Fruit fly (Drosophila melanogaster) whole organism, wandering third instar larva: ENCODE results near the gene CG2909.

Experiments
- HLH106 ChIP-seq: fragments of 200-800 bp; optimal IDR thresholded peaks from 3 replicates; lab custom pipeline; 2019; ENCODE audit warnings: missing biosample characterization, mild to moderate bottlenecking, missing genetic modification characterization, moderate library complexity
- Hr78 ChIP-seq: fragments of >200 bp; optimal IDR thresholded peaks from 2 replicates; lab custom pipeline; 2017; ENCODE audit warnings: missing biosample characterization, missing genetic modification characterization
- Mio ChIP-seq: sonication (Bioruptor generic); optimal IDR thresholded peaks from 2 replicates; lab custom pipeline; 2016; ENCODE audit warnings: missing biosample characterization, missing genetic modification characterization
- Sp1 ChIP-seq: fragments of 200-800 bp; sonication (Bioruptor generic); optimal IDR thresholded peaks from 3 replicates; lab custom pipeline; 2019; ENCODE audit warnings: missing biosample characterization, mild to moderate bottlenecking, missing genetic modification characterization, moderate library complexity
- ey ChIP-seq: fragments of 200-800 bp; sonication (Bioruptor generic); optimal IDR thresholded peaks from 2 replicates; lab custom pipeline; 2016; ENCODE audit warnings: missing biosample characterization, missing genetic modification characterization
- pan ChIP-seq: fragments of >200 bp; optimal IDR thresholded peaks from 2 replicates; lab custom pipeline; 2017
- rgr ChIP-seq: fragments of 200-800 bp; sonication (Bioruptor generic); optimal IDR thresholded peaks from 3 replicates; lab custom pipeline; 2016; ENCODE audit warnings: missing biosample characterization, mild to moderate bottlenecking, missing genetic modification characterization
- woc ChIP-seq: sonication (Bioruptor generic); optimal IDR thresholded peaks from 2 replicates; lab custom pipeline; 2016; ENCODE audit warnings: missing biosample characterization, mild to moderate bottlenecking, missing genetic modification characterization

- no peak for TF ChIP-seq ey (GFP tag; lab: Kevin White, UChicago)
- no peak for TF ChIP-seq Mio (GFP tag; lab: Kevin White, UChicago)
- TF ChIP-seq rgr (GFP tag; lab: Kevin White, UChicago): no peak
- TF ChIP-seq HLH106 (tag; lab: Kevin White, UChicago): no peak
- no peak for TF ChIP-seq woc (GFP tag; lab: Kevin White, UChicago)
- TF ChIP-seq Sp1 (GFP tag; lab: Kevin White, UChicago): no peak
- no peak for TF ChIP-seq pan (lab: Kevin White, UChicago)
- TF ChIP-seq Hr78 (GFP tag; lab: Kevin White, UChicago): no peak
These were observed 49.0 kb downstream of the CG2909 start, which contains the start of the genes CG32686 and CG2898 for dm6 chrX:10375216-10375615.
